Worm (Caenorhabditis elegans) whole organism, L1 larva: ENCODE results near the gene F42A10.5.

Experiments used
- C34B4.2 ChIP-seq: sonication (generic microtip); optimal IDR thresholded peaks from 2 replicates; lab custom pipeline; 2017; ENCODE audit warnings: mild to moderate bottlenecking, missing genetic modification characterization, missing compliant biosample characterization
- Y116A8C.19 ChIP-seq: sonication (generic microtip); optimal IDR thresholded peaks from 2 replicates; lab custom pipeline; 2016; ENCODE audit warnings: missing compliant biosample characterization, missing genetic modification characterization, borderline replicate concordance
- ama-1 ChIP-seq: fragments of 150-350 bp; optimal IDR thresholded peaks from 2 replicates; lab custom pipeline; 2014
- ceh-63 ChIP-seq: fragments of 200-800 bp; sonication (Bioruptor generic); optimal IDR thresholded peaks from 2 replicates; lab custom pipeline; 2018; ENCODE audit warnings: mild to moderate bottlenecking, missing genetic modification characterization, missing compliant biosample characterization
- ceh-8 ChIP-seq: fragments of 200-800 bp; sonication (Bioruptor generic); optimal IDR thresholded peaks from 2 replicates; lab custom pipeline; 2018; ENCODE audit warnings: mild to moderate bottlenecking, missing genetic modification characterization, moderate library complexity, missing compliant biosample characterization
- egl-27 ChIP-seq, 2 experiments: fragments of 150-350 bp in 1 of 2; sonication (generic microtip); optimal IDR thresholded peaks; 3 replicates each; lab custom pipeline; 2017 to 2018; ENCODE audit warnings: missing biosample characterization in 2 of 2, missing genetic modification characterization in 2 of 2, missing genetic modification reagents in 2 of 2
- elt-3 ChIP-seq, 6 experiments: fragments of 150-350 bp in 1 of 6; sonication (generic microtip); optimal IDR thresholded peaks; 2 replicates each; lab custom pipeline; 2017 to 2018; ENCODE audit warnings: missing biosample characterization in 6 of 6, missing genetic modification characterization in 6 of 6, inconsistent platforms in 1 of 6
- ets-5 ChIP-seq: fragments of 200-800 bp; sonication (Bioruptor generic); IDR thresholded peaks from 2 replicates; pipeline ENCODE4 v1.3.6; 2022; ENCODE audit warnings: missing genetic modification characterization, missing compliant biosample characterization
- fos-1 ChIP-seq: fragments of 150-350 bp; optimal IDR thresholded peaks from 2 replicates; lab custom pipeline; 2014; ENCODE audit warnings: missing biosample characterization, missing genetic modification characterization
- lin-14 ChIP-seq: fragments of 200-800 bp; sonication (Bioruptor generic); optimal IDR thresholded peaks from 2 replicates; lab custom pipeline; 2018; ENCODE audit warnings: mild to moderate bottlenecking, missing genetic modification characterization, moderate library complexity, missing compliant biosample characterization
- mdl-1 ChIP-seq, 2 experiments: fragments of 150-350 bp; optimal IDR thresholded peaks; 2 replicates each; lab custom pipeline; 2014 to 2017; ENCODE audit warnings: missing biosample characterization in 2 of 2, missing genetic modification characterization in 2 of 2, inconsistent platforms in 1 of 2
- pag-3 ChIP-seq: sonication (generic microtip); optimal IDR thresholded peaks from 2 replicates; lab custom pipeline; 2017; ENCODE audit warnings: missing genetic modification characterization, mild to moderate bottlenecking, missing compliant biosample characterization, antibody characterized with exemption, borderline replicate concordance; ENCODE audit not compliant: insufficient read depth
- snpc-4 ChIP-seq: fragments of 150-350 bp; optimal IDR thresholded peaks from 2 replicates; lab custom pipeline; 2014; ENCODE audit warnings: missing biosample characterization, missing genetic modification characterization
- sox-4 ChIP-seq: sonication (generic microtip); optimal IDR thresholded peaks from 2 replicates; lab custom pipeline; 2016; ENCODE audit warnings: missing genetic modification characterization, missing compliant biosample characterization

- no peak for TF ChIP-seq elt-3 (tag; optimal IDR thresholded peaks at IDR 0.05; lab: Kevin White, UChicago)
- TF ChIP-seq lin-14 = no peak
- TF ChIP-seq sox-4 (tag; lab: Kevin White, UChicago) = no peak
- no peak for TF ChIP-seq ceh-8 (GFP tag; lab: Kevin White, UChicago)
- TF ChIP-seq mdl-1 (tag; optimal IDR thresholded peaks at IDR 0.05; lab: Kevin White, UChicago) = no peak
- no peak for TF ChIP-seq snpc-4
- no peak for TF ChIP-seq egl-27 (tag; optimal IDR thresholded peaks at IDR 0.05; lab: Kevin White, UChicago)
- no peak for TF ChIP-seq ama-1 (lab: Kevin White, UChicago)
- TF ChIP-seq C34B4.2 (tag; lab: Kevin White, UChicago) = no peak
- no peak for TF ChIP-seq ceh-63 (GFP tag; lab: Kevin White, UChicago)
- no peak for TF ChIP-seq fos-1 (tag; lab: Kevin White, UChicago)
- no peak for TF ChIP-seq ets-5 (GFP tag; lab: Robert Waterston, UW)
- TF ChIP-seq Y116A8C.19 = no peak
- TF ChIP-seq pag-3 (tag; lab: Kevin White, UChicago) = no peak
Measured at ce11 chrIII:6194480-6194879, 21.2 kb upstream of the F42A10.5 start, which contains the start of gene ugt-66.
